Fruit fly (Drosophila melanogaster) whole organism, pupa: ENCODE results near the gene Cht11.

Experiments
- CG10348 ChIP-seq: fragments of 200-800 bp; sonication (Bioruptor generic); IDR thresholded peaks from 2 replicates; pipeline ENCODE4 v1.3.6; 2022; ENCODE audit warnings: missing biosample characterization, missing genetic modification characterization
- CG12605 ChIP-seq: fragments of 200-800 bp; sonication (Bioruptor generic); IDR thresholded peaks from 2 replicates; pipeline ENCODE4 v1.3.6; 2022; ENCODE audit warnings: missing biosample characterization, missing genetic modification characterization
- CG13204 ChIP-seq: fragments of 200-800 bp; sonication (Bioruptor generic); optimal IDR thresholded peaks from 2 replicates; lab custom pipeline; 2018; ENCODE audit warnings: missing biosample characterization, mild to moderate bottlenecking, missing genetic modification characterization, moderate library complexity
- CG14655 ChIP-seq: fragments of 200-800 bp; sonication (Bioruptor generic); optimal IDR thresholded peaks from 3 replicates; lab custom pipeline; 2017; ENCODE audit warnings: mild to moderate bottlenecking, missing biosample characterization, missing genetic modification reagents, missing genetic modification characterization
- CG15710 ChIP-seq: fragments of 200-800 bp; sonication (Bioruptor generic); optimal IDR thresholded peaks from 2 replicates; lab custom pipeline; 2018; ENCODE audit warnings: missing biosample characterization, mild to moderate bottlenecking, missing genetic modification characterization, moderate library complexity
- CG17806 ChIP-seq: fragments of 200-800 bp; sonication (Bioruptor generic); optimal IDR thresholded peaks from 2 replicates; lab custom pipeline; 2018; ENCODE audit warnings: missing biosample characterization, mild to moderate bottlenecking, missing genetic modification characterization, moderate library complexity
- CG32121 ChIP-seq: fragments of 200-800 bp; sonication (Bioruptor generic); IDR thresholded peaks from 2 replicates; pipeline ENCODE4 v1.3.6; 2022; ENCODE audit warnings: missing biosample characterization, missing genetic modification characterization
- CG34367 ChIP-seq: fragments of 200-800 bp; sonication (Bioruptor generic); optimal IDR thresholded peaks from 2 replicates; lab custom pipeline; 2018; ENCODE audit warnings: missing biosample characterization, mild to moderate bottlenecking, missing genetic modification characterization
- CG4496 ChIP-seq: fragments of 200-800 bp; sonication (Bioruptor generic); IDR thresholded peaks from 3 replicates; pipeline ENCODE4 v1.3.6; 2022; ENCODE audit warnings: missing biosample characterization, missing genetic modification characterization
- CG8159 ChIP-seq: fragments of 200-800 bp; sonication (Bioruptor generic); optimal IDR thresholded peaks from 3 replicates; lab custom pipeline; 2018; ENCODE audit warnings: missing biosample characterization, mild to moderate bottlenecking, missing genetic modification characterization, moderate library complexity
- CG8301 ChIP-seq: fragments of 200-800 bp; sonication (Bioruptor generic); optimal IDR thresholded peaks from 2 replicates; lab custom pipeline; 2018; ENCODE audit warnings: missing biosample characterization, mild to moderate bottlenecking, missing genetic modification characterization
- CG9948 ChIP-seq: fragments of 200-800 bp; sonication (Bioruptor generic); optimal IDR thresholded peaks from 2 replicates; lab custom pipeline; 2018; ENCODE audit warnings: missing biosample characterization, mild to moderate bottlenecking, missing genetic modification characterization, moderate library complexity
- D1 ChIP-seq: fragments of 200-800 bp; sonication (Bioruptor generic); optimal IDR thresholded peaks from 2 replicates; lab custom pipeline; 2018; ENCODE audit warnings: missing biosample characterization, mild to moderate bottlenecking, missing genetic modification characterization, moderate library complexity
- EcR ChIP-seq: fragments of 200-800 bp; sonication (Bioruptor generic); optimal IDR thresholded peaks from 3 replicates; lab custom pipeline; 2019; ENCODE audit warnings: missing biosample characterization, missing genetic modification characterization, mild to moderate bottlenecking, moderate library complexity, missing genetic modification reagents
- Ets98B ChIP-seq: fragments of 200-800 bp; sonication (Bioruptor generic); IDR thresholded peaks from 2 replicates; pipeline ENCODE4 v1.3.6; 2022; ENCODE audit warnings: missing biosample characterization, missing genetic modification characterization
- Pif1A ChIP-seq: fragments of 200-800 bp; sonication (Bioruptor generic); optimal IDR thresholded peaks from 3 replicates; lab custom pipeline; 2016; ENCODE audit warnings: missing biosample characterization, missing genetic modification characterization
- Pif1B ChIP-seq: fragments of 200-800 bp; sonication (Bioruptor generic); optimal IDR thresholded peaks from 3 replicates; lab custom pipeline; 2016; ENCODE audit warnings: missing biosample characterization, missing genetic modification characterization
- Snoo ChIP-seq: fragments of 200-800 bp; sonication (Bioruptor generic); optimal IDR thresholded peaks from 3 replicates; lab custom pipeline; 2017; ENCODE audit warnings: missing biosample characterization, mild to moderate bottlenecking, missing genetic modification characterization, inconsistent platforms
- fd96Ca ChIP-seq: fragments of 200-800 bp; sonication (Bioruptor generic); IDR thresholded peaks from 3 replicates; pipeline ENCODE4 v1.3.6; 2022; ENCODE audit warnings: missing biosample characterization, missing genetic modification characterization
- gl ChIP-seq: fragments of 200-800 bp; sonication (Bioruptor generic); optimal IDR thresholded peaks from 2 replicates; lab custom pipeline; 2018; ENCODE audit warnings: missing biosample characterization, mild to moderate bottlenecking, missing genetic modification characterization
- rn ChIP-seq: fragments of 200-800 bp; sonication (Bioruptor generic); IDR thresholded peaks from 2 replicates; pipeline ENCODE4 v1.3.6; 2022; ENCODE audit warnings: missing biosample characterization, missing genetic modification characterization

Gene Cht11

DNA sequence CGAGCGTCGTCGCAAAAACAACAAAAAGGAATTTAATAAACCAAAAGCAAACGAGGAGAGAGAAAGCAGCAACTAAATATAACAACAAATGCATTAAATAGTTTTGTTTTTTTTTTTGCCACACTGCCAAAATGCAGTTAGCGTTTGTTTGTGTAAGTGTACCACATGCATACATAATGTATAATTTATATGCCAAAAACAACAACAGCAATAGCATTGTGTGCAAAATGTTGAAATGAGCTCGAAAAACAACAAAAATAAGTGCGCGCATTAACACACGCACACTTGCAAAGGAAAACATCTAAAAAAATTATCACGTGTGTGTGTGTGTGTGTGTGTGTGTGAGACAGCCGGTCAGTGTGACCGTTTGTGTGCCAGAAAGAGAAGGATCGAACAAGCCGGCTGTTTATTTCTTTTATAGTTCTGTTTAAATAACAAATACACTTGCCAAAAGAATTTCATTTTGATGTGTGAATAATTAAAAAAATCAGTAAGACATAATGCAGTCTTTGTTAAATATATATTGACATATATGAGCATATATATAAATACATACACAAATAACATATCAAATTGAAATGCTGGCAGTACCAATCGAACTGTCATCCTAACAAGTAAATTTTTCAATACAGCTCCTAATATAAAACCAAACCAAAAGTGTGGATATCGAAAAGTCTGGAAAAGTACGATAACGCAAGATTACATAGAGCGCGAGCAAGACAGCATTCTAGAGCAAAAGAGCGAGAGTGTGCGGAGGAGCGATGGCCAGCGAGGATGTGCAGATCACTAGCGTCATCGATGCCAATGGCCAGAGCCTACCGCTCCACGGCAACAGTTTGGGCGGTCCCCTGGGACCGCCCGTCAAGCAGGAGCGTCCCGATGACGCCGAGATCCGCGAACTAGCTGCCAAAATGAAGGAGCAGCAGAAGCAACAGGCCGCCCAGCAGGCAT lies 19.6 kb upstream of the Cht11 start:
- TF ChIP-seq fd96Ca (GFP tag; lab: Robert Waterston, UW): no peak
- TF ChIP-seq rn: no peak
- TF ChIP-seq CG4496: 0 out of 3 replicates have a peak, but pooled peaks have one; percentile 10
- TF ChIP-seq CG12605: no peak
- no peak for TF ChIP-seq CG32121 (GFP tag; lab: Robert Waterston, UW)
- no peak for TF ChIP-seq CG8159 (tag; lab: Kevin White, UChicago)
- TF ChIP-seq, all 21 proteins: peak for 1

DNA sequence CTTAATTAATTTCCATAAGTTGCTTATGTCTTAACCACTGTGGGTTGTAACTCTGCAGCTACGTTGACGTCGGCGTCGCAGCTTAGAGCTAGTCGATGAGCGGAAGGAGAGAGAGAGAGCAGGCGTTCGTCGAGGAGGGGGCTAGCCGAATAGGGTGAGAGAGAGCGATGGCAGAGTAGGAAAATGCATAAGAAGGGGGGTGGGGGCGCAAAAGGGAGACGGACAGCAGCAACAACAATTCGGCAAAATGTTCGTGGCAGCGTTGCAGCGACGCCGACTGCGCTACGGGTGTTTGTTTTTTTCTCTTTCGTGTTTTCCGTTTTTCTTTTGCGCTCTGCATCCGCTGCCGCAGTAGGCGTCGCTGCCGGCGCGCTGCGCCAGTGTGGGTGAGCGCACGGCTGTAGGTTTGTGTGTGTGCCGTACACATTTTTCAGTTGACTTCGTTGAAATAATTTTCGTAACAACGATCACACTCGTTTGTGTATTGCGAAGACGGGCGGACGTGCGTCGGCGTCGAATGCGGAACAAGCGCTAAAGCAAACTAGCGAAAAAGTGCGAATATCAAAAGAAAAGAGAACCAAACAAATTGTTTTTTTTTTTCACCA lies 18.8 kb upstream of the Cht11 start:
- TF ChIP-seq CG10348 (GFP tag; lab: Robert Waterston, UW) (no peak), CG8301 (tag; lab: Kevin White, UChicago) (no peak), CG14655 (GFP tag; lab: Kevin White, UChicago) (no peak), CG12605 (peak; percentile 63), Ets98B (GFP tag; lab: Robert Waterston, UW) (peak; percentile 34; the same call in 1 of the 2 replicates), CG13204 (GFP tag; lab: Kevin White, UChicago) (peak; percentile 65), CG32121 (GFP tag; lab: Robert Waterston, UW) (peak; percentile 30; the same call in 1 of the 2 replicates), EcR (GFP tag; lab: Kevin White, UChicago) (peak; percentile 62), gl (tag; lab: Kevin White, UChicago) (no peak), CG8159 (tag; lab: Kevin White, UChicago) (no peak), Pif1B (no peak), fd96Ca (GFP tag; lab: Robert Waterston, UW) (peak; percentile 55; the same call in 1 of the 3 replicates), Snoo (no peak), CG9948 (tag; lab: Kevin White, UChicago) (peak; percentile 12), CG4496 (peak; percentile 52), Pif1A (no peak)

DNA sequence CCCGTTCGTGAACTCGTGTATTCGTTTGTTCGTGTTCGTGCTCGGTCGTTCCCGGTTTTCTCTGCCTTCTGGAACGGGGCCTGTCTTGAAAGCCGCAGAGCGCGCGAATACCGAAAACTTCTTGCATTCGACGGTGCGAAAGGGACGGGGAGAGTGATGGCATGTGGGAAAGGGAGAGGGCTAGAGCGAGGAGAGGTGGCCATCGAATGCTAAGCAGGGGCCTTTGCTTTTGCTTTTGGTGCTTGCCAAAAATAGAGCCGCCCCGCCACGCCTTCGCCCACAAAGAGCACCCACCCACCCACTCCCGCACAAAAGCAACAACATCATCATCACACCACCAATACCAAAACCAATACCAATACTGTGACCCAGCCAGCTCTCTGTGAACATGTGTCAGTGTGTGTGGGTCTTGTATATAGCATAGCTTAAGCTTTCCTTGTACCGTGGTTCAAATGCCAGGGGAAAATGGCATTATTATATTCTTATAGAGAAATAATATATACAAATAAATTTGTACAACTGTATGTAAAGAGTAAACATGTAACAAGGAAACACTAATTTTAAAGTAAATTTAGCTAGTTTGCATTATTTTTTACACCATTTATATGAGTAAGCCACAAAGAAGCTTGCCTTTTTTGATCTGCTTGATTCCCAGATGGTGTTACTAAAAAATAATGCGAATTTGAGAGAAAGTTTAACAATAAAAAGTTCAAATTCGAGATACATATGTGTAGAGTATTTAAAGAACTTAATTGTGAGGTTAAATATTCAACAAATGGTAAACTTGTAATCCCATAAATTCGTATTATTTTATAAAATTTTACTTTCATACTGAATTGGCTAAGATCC lies 18.1 kb upstream of the Cht11 start, which contains the start of gene CG14434:
Gene CG14434 (minus strand): TSS at position 20 of the 849 bp plus-strand sequence.
- TF ChIP-seq CG9948 (tag; lab: Kevin White, UChicago): peak; percentile 83
- no peak; the same call in 1 of the 2 replicates for TF ChIP-seq CG32121 (GFP tag; lab: Robert Waterston, UW)
- no peak for TF ChIP-seq fd96Ca (GFP tag; lab: Robert Waterston, UW)
- peak; percentile 79 for TF ChIP-seq CG8301 (tag; lab: Kevin White, UChicago)
- peak; percentile 28 for TF ChIP-seq D1 (tag; lab: Kevin White, UChicago)
- peak; percentile 56 for TF ChIP-seq Pif1B
- peak; percentile 5 for TF ChIP-seq Ets98B (GFP tag; lab: Robert Waterston, UW)
- TF ChIP-seq Snoo: peak; percentile 70
- TF ChIP-seq CG12605: no peak
- TF ChIP-seq Pif1A: peak; percentile 70
- TF ChIP-seq CG4496: peak; percentile 3; the same call in 2 of the 3 replicates
- peak; percentile 72 for TF ChIP-seq CG15710 (tag; lab: Kevin White, UChicago)
- peak; percentile 62 for TF ChIP-seq CG34367
- TF ChIP-seq CG10348 (GFP tag; lab: Robert Waterston, UW): no peak
- peak; percentile 21 for TF ChIP-seq EcR (GFP tag; lab: Kevin White, UChicago)
- peak; percentile 19 for TF ChIP-seq CG13204 (GFP tag; lab: Kevin White, UChicago)
- TF ChIP-seq CG14655 (GFP tag; lab: Kevin White, UChicago): peak; percentile 92
- no peak for TF ChIP-seq rn
- no peak for TF ChIP-seq gl (tag; lab: Kevin White, UChicago)
- peak; percentile 87 for TF ChIP-seq CG8159 (tag; lab: Kevin White, UChicago)
- TF ChIP-seq CG17806 (tag; lab: Kevin White, UChicago): peak; percentile 62

DNA sequence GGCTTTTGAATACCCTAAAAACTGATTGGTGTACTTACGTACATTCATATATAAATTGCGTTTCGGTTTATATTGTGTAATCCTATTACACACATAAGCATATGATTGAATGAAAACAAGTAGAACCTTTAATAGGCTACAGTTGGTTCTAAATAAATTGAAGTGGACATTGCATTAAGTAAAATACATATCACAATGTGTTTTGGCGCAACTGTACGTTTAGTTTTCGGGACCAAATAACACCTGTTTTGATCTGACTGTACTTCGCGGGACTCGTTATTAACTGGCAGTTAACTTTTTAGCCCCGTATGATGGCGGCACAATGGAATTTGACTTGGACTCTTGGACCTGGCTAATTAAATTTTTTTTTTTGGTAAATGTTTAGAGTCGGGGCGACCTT lies 17.4 kb upstream of the Cht11 start:
- TF ChIP-seq CG34367: no peak
- no peak for TF ChIP-seq CG14655 (GFP tag; lab: Kevin White, UChicago)
- TF ChIP-seq CG12605: no peak
- TF ChIP-seq CG32121 (GFP tag; lab: Robert Waterston, UW): no peak
- TF ChIP-seq CG9948 (tag; lab: Kevin White, UChicago): no peak
- no peak for TF ChIP-seq EcR (GFP tag; lab: Kevin White, UChicago)
- no peak for TF ChIP-seq Pif1B
- TF ChIP-seq D1 (tag; lab: Kevin White, UChicago): no peak
- TF ChIP-seq CG15710 (tag; lab: Kevin White, UChicago): no peak
- TF ChIP-seq CG13204 (GFP tag; lab: Kevin White, UChicago): no peak
- TF ChIP-seq Ets98B (GFP tag; lab: Robert Waterston, UW): no peak
- TF ChIP-seq fd96Ca (GFP tag; lab: Robert Waterston, UW): no peak
- no peak for TF ChIP-seq gl (tag; lab: Kevin White, UChicago)
- no peak for TF ChIP-seq CG4496
- TF ChIP-seq CG10348 (GFP tag; lab: Robert Waterston, UW): no peak
- no peak for TF ChIP-seq Snoo
- TF ChIP-seq, all 21 proteins: peak for 0
